Fruit fly (Drosophila melanogaster): ENCODE data around the gene CG31798.

dm6 chr2L:19404804-19405203, 10.8 kb downstream of the CG31798 start:
- no peak for TF ChIP-seq kay (GFP tag; ENCODE audit: borderline replicate concordance)
- TF ChIP-seq Crg-1 (GFP tag; optimal IDR thresholded peaks at IDR 0.05) = no peak
- no peak for TF ChIP-seq ovo (GFP tag; optimal IDR thresholded peaks at IDR 0.05)
- TF ChIP-seq cnc (optimal IDR thresholded peaks at IDR 0.05) = no peak
- TF ChIP-seq cic (GFP tag; optimal IDR thresholded peaks at IDR 0.05) = no peak
- TF ChIP-seq CG14711 (tag; optimal IDR thresholded peaks at IDR 0.05) = no peak
- TF ChIP-seq toe (GFP tag; optimal IDR thresholded peaks at IDR 0.05) = no peak
- no peak for TF ChIP-seq Mnt (GFP tag; optimal IDR thresholded peaks at IDR 0.05)
- no peak for TF ChIP-seq CG1620 (GFP tag; optimal IDR thresholded peaks at IDR 0.05)
- no peak for TF ChIP-seq bab1 (GFP tag; optimal IDR thresholded peaks at IDR 0.05)
- no peak for TF ChIP-seq CG5204 (GFP tag; optimal IDR thresholded peaks at IDR 0.05)
- no peak for TF ChIP-seq CG11617 (GFP tag; optimal IDR thresholded peaks at IDR 0.05)
